Worm (Caenorhabditis elegans) whole organism, mixed stage, embryonic: ENCODE data around the gene C01G10.15.

Source experiments
- M03D4.4 ChIP-seq: sonication (generic microtip); optimal IDR thresholded peaks from 2 replicates; lab custom pipeline; 2017; ENCODE audit warnings: mild to moderate bottlenecking, missing genetic modification characterization, missing compliant biosample characterization
- blmp-1 ChIP-seq: fragments of 150-350 bp; optimal IDR thresholded peaks from 2 replicates; lab custom pipeline; 2014; ENCODE audit warnings: missing biosample characterization, missing genetic modification characterization
- ceh-39 ChIP-seq: fragments of 150-350 bp; optimal IDR thresholded peaks from 2 replicates; lab custom pipeline; 2014; ENCODE audit warnings: missing biosample characterization, missing genetic modification characterization
- ceh-43 ChIP-seq: fragments of 200-800 bp; sonication (Bioruptor generic); optimal IDR thresholded peaks from 2 replicates; lab custom pipeline; 2018; ENCODE audit warnings: mild to moderate bottlenecking, missing genetic modification characterization, moderate library complexity, missing compliant biosample characterization
- ceh-83 ChIP-seq: fragments of 200-800 bp; sonication (Bioruptor generic); optimal IDR thresholded peaks from 2 replicates; lab custom pipeline; 2018; ENCODE audit warnings: mild to moderate bottlenecking, missing genetic modification characterization, missing compliant biosample characterization
- ces-1 ChIP-seq: fragments of 150-350 bp; optimal IDR thresholded peaks from 2 replicates; lab custom pipeline; 2014; ENCODE audit warnings: missing biosample characterization, missing genetic modification reagents, missing genetic modification characterization
- drap-1 ChIP-seq: fragments of 200-800 bp; sonication (Bioruptor generic); optimal IDR thresholded peaks from 3 replicates; lab custom pipeline; 2018; ENCODE audit warnings: mild to moderate bottlenecking, missing genetic modification characterization, missing compliant biosample characterization
- elt-3 ChIP-seq: fragments of 150-350 bp; optimal IDR thresholded peaks from 2 replicates; lab custom pipeline; 2014; ENCODE audit warnings: missing biosample characterization, missing genetic modification characterization
- ham-2 ChIP-seq: fragments of 200-800 bp; sonication (Bioruptor generic); optimal IDR thresholded peaks from 2 replicates; lab custom pipeline; 2018; ENCODE audit warnings: mild to moderate bottlenecking, missing genetic modification characterization, missing compliant biosample characterization
- hlh-1 ChIP-seq: fragments of 150-350 bp; optimal IDR thresholded peaks from 2 replicates; lab custom pipeline; 2014; ENCODE audit warnings: missing biosample characterization, missing genetic modification reagents, missing genetic modification characterization
- lin-13 ChIP-seq: fragments of 150-350 bp; optimal IDR thresholded peaks from 2 replicates; lab custom pipeline; 2014; ENCODE audit warnings: missing biosample characterization, missing genetic modification characterization
- lsy-2 ChIP-seq: fragments of 150-350 bp; optimal IDR thresholded peaks from 2 replicates; lab custom pipeline; 2014; ENCODE audit warnings: missing biosample characterization, missing genetic modification characterization
- mab-5 ChIP-seq: fragments of 150-350 bp; optimal IDR thresholded peaks from 2 replicates; lab custom pipeline; 2014; ENCODE audit warnings: missing biosample characterization, missing genetic modification characterization
- mep-1 ChIP-seq: fragments of 150-350 bp; optimal IDR thresholded peaks from 2 replicates; lab custom pipeline; 2017; ENCODE audit warnings: missing biosample characterization, missing genetic modification reagents, missing genetic modification characterization, inconsistent platforms
- mls-2 ChIP-seq: sonication (generic microtip); optimal IDR thresholded peaks from 2 replicates; lab custom pipeline; 2016; ENCODE audit warnings: mild to moderate bottlenecking, missing genetic modification characterization, moderate library complexity, missing compliant biosample characterization
- nhr-12 ChIP-seq: fragments of 150-350 bp; optimal IDR thresholded peaks from 2 replicates; lab custom pipeline; 2014; ENCODE audit warnings: missing biosample characterization, missing genetic modification characterization
- nhr-2 ChIP-seq: fragments of 150-350 bp; optimal IDR thresholded peaks from 2 replicates; lab custom pipeline; 2014; ENCODE audit warnings: missing biosample characterization, missing genetic modification characterization
- nhr-76 ChIP-seq: sonication (generic microtip); optimal IDR thresholded peaks from 2 replicates; lab custom pipeline; 2017; ENCODE audit warnings: missing biosample characterization, missing genetic modification characterization
- pha-4 ChIP-seq: fragments of 150-350 bp; optimal IDR thresholded peaks from 2 replicates; lab custom pipeline; 2018; ENCODE audit warnings: missing biosample characterization, missing genetic modification reagents, missing genetic modification characterization
- sem-2 ChIP-seq: fragments of 200-800 bp; sonication (Bioruptor generic); optimal IDR thresholded peaks from 2 replicates; lab custom pipeline; 2018; ENCODE audit warnings: mild to moderate bottlenecking, missing genetic modification characterization, missing compliant biosample characterization
- snpc-4 ChIP-seq: fragments of 150-350 bp; optimal IDR thresholded peaks from 2 replicates; lab custom pipeline; 2014; ENCODE audit warnings: missing biosample characterization, missing genetic modification characterization
- sptf-1 ChIP-seq: sonication (generic microtip); optimal IDR thresholded peaks from 2 replicates; lab custom pipeline; 2017; ENCODE audit warnings: mild to moderate bottlenecking, missing genetic modification characterization, moderate library complexity, missing compliant biosample characterization
- tbx-8 ChIP-seq: fragments of 200-800 bp; sonication (Bioruptor generic); optimal IDR thresholded peaks from 2 replicates; lab custom pipeline; 2018; ENCODE audit warnings: mild to moderate bottlenecking, missing genetic modification characterization, moderate library complexity, missing compliant biosample characterization
- unc-120 ChIP-seq: sonication (generic microtip); optimal IDR thresholded peaks from 2 replicates; lab custom pipeline; 2017; ENCODE audit warnings: missing genetic modification characterization, missing compliant biosample characterization; ENCODE audit not compliant: poor library complexity, severe bottlenecking
- zip-8 ChIP-seq: fragments of 150-350 bp; optimal IDR thresholded peaks from 2 replicates; lab custom pipeline; 2014; ENCODE audit warnings: missing biosample characterization, missing genetic modification characterization
- ztf-11 ChIP-seq: fragments of 150-350 bp; optimal IDR thresholded peaks from 2 replicates; lab custom pipeline; 2014; ENCODE audit warnings: missing biosample characterization, missing genetic modification characterization

The C01G10.15 gene

DNA sequence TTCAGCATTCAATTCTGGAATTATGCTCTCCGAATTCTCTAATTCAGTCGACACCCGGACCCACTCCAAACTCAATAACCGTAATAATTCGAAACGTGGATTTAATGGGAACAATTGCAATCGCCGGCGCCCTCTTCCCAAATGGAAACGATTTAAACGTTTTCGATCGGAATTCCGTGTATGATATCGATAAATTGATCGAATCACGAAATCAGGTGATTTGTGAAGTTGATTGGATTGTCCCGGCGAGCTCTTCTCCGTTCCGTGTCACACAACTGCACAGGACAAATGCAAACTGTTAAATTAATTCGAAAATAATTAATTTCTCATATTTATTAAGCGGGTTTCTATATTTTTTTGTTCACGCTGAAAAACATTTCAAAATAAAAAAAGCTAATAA lies 31.2 kb downstream of the C01G10.15 start, which contains the start of gene C25D7.16:
Gene C25D7.16 (plus strand): TSS at position 301 of the 400 bp plus-strand sequence.
- TF ChIP-seq ztf-11 (no peak), elt-3 (tag; lab: Kevin White, UChicago) (no peak)

DNA sequence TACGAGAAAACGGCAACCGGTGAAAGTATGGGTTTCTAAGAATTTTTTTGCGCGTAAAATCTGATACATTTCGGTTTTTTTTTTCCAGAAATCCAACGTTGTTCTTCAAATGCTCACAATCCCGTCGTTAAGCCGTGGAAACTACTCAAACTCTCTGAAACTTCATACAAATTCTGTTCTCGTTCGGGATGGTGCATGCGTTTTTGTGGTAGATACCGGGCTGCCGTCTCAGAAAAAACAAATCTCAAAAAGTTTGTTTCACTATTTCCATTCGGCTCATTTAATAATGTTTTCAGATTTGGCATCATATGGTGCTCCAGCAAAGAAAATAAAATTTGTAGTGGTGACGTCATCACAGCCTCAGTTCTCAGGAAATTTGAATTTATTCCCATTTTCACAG lies 32.4 kb downstream of the C01G10.15 start:
- peak; percentile 61 for TF ChIP-seq zip-8 (tag; lab: Kevin White, UChicago)
- no peak for TF ChIP-seq pha-4 (tag; lab: Kevin White, UChicago)

DNA sequence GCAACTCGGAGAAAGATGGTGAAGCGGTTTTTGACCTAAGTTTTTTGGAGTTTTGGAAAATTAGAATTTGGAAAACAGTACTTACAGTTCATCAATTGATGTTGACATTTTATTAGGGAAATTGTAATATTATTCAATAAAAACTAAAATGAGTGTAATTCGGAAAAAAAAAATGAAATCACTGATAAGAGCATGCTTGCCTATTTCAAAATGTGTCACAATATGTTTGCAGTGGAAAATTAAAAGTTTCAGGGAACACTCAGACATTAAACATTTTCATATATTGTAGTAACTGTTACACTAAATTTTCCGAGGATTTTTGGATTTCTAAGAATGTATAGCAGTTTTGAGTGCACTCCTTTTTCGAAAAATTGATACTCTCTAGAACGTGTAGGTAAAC lies 34.7 kb downstream of the C01G10.15 start, which contains the start of the genes fbxa-82 and C25D7.5:
Gene fbxa-82 (minus strand): TSS at position 163 of the 400 bp plus-strand sequence.
Gene C25D7.5 (plus strand): TSS at position 283 of the 400 bp plus-strand sequence.
- TF ChIP-seq ceh-83 (GFP tag; lab: Kevin White, UChicago), result no peak
- no peak for TF ChIP-seq mep-1 (tag; lab: Kevin White, UChicago)
- TF ChIP-seq M03D4.4 (tag; lab: Kevin White, UChicago), result no peak
- TF ChIP-seq nhr-2 (tag; lab: Kevin White, UChicago), result no peak
- no peak for TF ChIP-seq ces-1 (GFP tag; lab: Kevin White, UChicago)
- no peak for TF ChIP-seq mls-2 (tag; lab: Kevin White, UChicago)
- TF ChIP-seq mab-5, result no peak
- no peak for TF ChIP-seq lsy-2
- TF ChIP-seq snpc-4 (tag; lab: Kevin White, UChicago), result no peak
- TF ChIP-seq elt-3 (tag; lab: Kevin White, UChicago), result no peak
- TF ChIP-seq tbx-8 (GFP tag; lab: Kevin White, UChicago), result no peak
- TF ChIP-seq ceh-43 (GFP tag; lab: Kevin White, UChicago), result no peak
- no peak for TF ChIP-seq unc-120
- TF ChIP-seq drap-1 (GFP tag; lab: Kevin White, UChicago), result no peak
- TF ChIP-seq, all 35 proteins: peak for 0

DNA sequence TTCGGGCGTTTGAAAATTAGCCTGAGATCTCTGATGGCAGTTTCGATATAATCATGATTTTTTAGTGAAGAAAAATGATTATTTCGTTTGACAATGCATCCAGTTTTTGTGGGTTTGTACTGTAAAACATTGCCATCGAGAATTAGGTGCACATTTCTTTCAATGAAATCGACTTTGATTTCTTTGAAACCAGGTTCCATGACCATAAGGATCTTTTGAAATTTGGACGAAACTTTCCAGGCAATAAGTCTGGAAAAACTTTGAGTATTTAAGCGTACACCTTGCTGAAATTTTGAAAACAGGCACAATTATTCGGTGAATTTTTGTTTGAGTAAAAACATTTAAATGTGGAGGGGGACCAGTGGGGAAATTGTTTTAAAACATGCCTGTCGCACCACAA lies 35.4 kb downstream of the C01G10.15 start:
- TF ChIP-seq mab-5 (no peak), nhr-2 (tag; lab: Kevin White, UChicago) (no peak), lin-13 (tag; lab: Kevin White, UChicago) (no peak), zip-8 (tag; lab: Kevin White, UChicago) (no peak), nhr-76 (tag; lab: Kevin White, UChicago) (no peak), ham-2 (GFP tag; lab: Kevin White, UChicago) (no peak), mep-1 (tag; lab: Kevin White, UChicago) (no peak), sem-2 (GFP tag; lab: Kevin White, UChicago) (no peak), hlh-1 (tag; lab: Kevin White, UChicago) (no peak), pha-4 (tag; lab: Kevin White, UChicago) (no peak), nhr-12 (tag; lab: Kevin White, UChicago) (no peak), ceh-43 (GFP tag; lab: Kevin White, UChicago) (no peak), M03D4.4 (tag; lab: Kevin White, UChicago) (no peak)
- TF ChIP-seq, all 35 proteins: peak for 0

DNA sequence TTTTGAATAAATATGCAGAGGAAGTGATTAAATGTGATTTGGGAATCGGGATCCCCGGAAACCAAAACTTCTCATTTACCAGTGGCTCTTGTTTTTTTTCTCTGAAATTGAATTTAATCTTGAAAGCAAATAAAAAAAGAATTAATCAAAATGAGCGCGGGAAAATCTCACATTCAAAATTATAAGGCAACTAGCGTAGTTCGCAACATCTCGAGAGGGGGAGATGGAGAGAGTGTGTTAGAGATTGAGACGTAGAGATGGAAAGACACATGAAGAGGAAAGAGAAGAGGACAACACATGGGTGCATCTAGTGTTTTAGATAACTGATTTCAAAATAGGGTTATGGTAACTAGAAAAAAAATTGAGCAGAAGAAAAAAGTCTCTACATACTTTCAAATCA lies 39.0 kb downstream of the C01G10.15 start, which contains the start of gene sdc-3:
Gene sdc-3 (minus strand): TSS at position 101 of the 400 bp plus-strand sequence.
- no peak for TF ChIP-seq ceh-43 (GFP tag; lab: Kevin White, UChicago)
- TF ChIP-seq mls-2 (tag; lab: Kevin White, UChicago), result no peak
- TF ChIP-seq blmp-1, result no peak
- TF ChIP-seq nhr-2 (tag; lab: Kevin White, UChicago), result no peak
- TF ChIP-seq sptf-1 (tag; lab: Kevin White, UChicago), result no peak
- no peak for TF ChIP-seq drap-1 (GFP tag; lab: Kevin White, UChicago)
- TF ChIP-seq ceh-39 (tag; lab: Kevin White, UChicago), result no peak
- no peak for TF ChIP-seq unc-120
